Worm (Caenorhabditis elegans): ENCODE measurements around the gene T03D8.6.
A peak's percentile ranks its signal among the peaks of the same experiment; 100 is the strongest.

DNA sequence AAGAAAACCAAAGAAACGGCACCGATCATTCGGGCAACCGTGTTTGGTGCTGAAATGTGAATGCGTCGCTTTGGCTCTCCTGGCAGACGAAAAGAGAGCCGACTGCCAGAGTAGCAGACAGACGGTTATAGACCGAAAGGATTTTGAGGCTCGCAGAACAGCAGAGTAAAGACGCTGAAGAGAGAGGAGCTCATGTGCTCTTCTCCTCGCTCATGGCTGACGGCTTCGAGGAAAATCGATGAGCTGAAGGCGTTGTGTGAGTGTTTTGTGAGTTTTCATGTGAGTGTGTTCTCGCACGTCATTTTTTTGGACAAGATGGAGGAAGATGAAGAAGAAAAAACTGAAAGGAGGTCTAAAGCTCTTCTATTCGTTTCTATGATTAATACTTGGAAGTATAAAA lies 8.7 kb upstream of the T03D8.6 start, which contains the start of gene sbt-1:
- TF ChIP-seq lin-39 (tag; optimal IDR thresholded peaks at IDR 0.05) (peak; percentile 77), nfya-1 (tag; optimal IDR thresholded peaks at IDR 0.05; ENCODE audit: insufficient read depth) (peak; percentile 83), ceh-28 (tag; optimal IDR thresholded peaks at IDR 0.05) (peak; percentile 12), pha-4 (tag; optimal IDR thresholded peaks at IDR 0.05) (no peak), ZK546.5 (tag; optimal IDR thresholded peaks at IDR 0.05) (no peak), nhr-237 (tag; optimal IDR thresholded peaks at IDR 0.05) (no peak), nhr-11 (tag; optimal IDR thresholded peaks at IDR 0.05) (peak; percentile 37), mdl-1 (tag; optimal IDR thresholded peaks at IDR 0.05) (peak; percentile 57), ztf-11 (tag; optimal IDR thresholded peaks at IDR 0.05) (no peak), nhr-25 (tag; optimal IDR thresholded peaks at IDR 0.05) (no peak), fkh-10 (GFP tag; optimal IDR thresholded peaks at IDR 0.05) (no peak)
